Fruit fly (Drosophila melanogaster) whole organism, pupa: Measurements from ENCODE around the gene Grd.

Experiments
- CG12605 ChIP-seq: fragments of 200-800 bp; sonication (Bioruptor generic); IDR thresholded peaks from 2 replicates; pipeline ENCODE4 v1.3.6; 2022; ENCODE audit warnings: missing biosample characterization, missing genetic modification characterization
- EcR ChIP-seq: fragments of 200-800 bp; sonication (Bioruptor generic); optimal IDR thresholded peaks from 3 replicates; lab custom pipeline; 2019; ENCODE audit warnings: missing biosample characterization, missing genetic modification characterization, mild to moderate bottlenecking, moderate library complexity, missing genetic modification reagents

DNA sequence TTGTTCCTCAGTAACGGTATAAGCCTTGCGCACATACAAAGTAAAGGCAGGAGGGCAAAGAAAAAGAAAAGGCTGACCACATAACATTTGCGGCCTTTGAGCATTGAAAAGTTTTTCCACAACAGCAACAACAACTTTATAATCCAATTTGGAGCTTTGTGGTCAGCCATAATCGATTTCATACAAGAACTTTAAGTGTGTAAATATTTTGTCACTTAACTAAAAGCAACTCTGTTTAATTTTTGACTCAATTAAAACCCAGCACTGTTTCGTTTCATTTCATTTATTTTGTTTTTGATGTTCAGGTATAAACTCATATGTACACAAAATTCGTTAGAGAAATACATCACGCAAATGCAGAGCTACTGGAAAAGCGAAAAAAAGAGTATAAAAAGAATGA lies 25.6 kb upstream of the Grd start, which contains the start of gene CG42816:
- TF ChIP-seq CG12605 (GFP tag; lab: Robert Waterston, UW) (no peak), EcR (GFP tag; lab: Kevin White, UChicago) (no peak)
